Worm (Caenorhabditis elegans): ENCODE results near the gene col-34.

ce11 chrIV:4247770-4248169 lies 3.4 kb upstream of the col-34 start, which contains the start of gene ama-1:
- TF ChIP-seq dao-5 (tag; optimal IDR thresholded peaks at IDR 0.05) (no peak), him-1 (tag; optimal IDR thresholded peaks at IDR 0.05) (no peak), W03F9.2 (tag; optimal IDR thresholded peaks at IDR 0.05) (no peak)
